Worm (Caenorhabditis elegans) whole organism, young adult: Measurements from ENCODE around the gene F23A7.5.

Experiments
- B0261.1 ChIP-seq: sonication (generic microtip); optimal IDR thresholded peaks from 2 replicates; lab custom pipeline; 2016; ENCODE audit warnings: mild to moderate bottlenecking, missing genetic modification characterization, moderate library complexity, missing compliant biosample characterization
- B0336.3 ChIP-seq: fragments of 200-800 bp; sonication (Bioruptor generic); IDR thresholded peaks from 2 replicates; pipeline ENCODE4 v1.3.6; 2022; ENCODE audit warnings: missing genetic modification characterization, missing compliant biosample characterization
- D2030.7 ChIP-seq: fragments of 200-800 bp; sonication (Bioruptor generic); IDR thresholded peaks from 2 replicates; pipeline ENCODE4 v1.3.6; 2022; ENCODE audit warnings: missing genetic modification reagents, missing genetic modification characterization, missing compliant biosample characterization
- F10E7.11 ChIP-seq: sonication (generic microtip); optimal IDR thresholded peaks from 2 replicates; lab custom pipeline; 2017; ENCODE audit warnings: mild to moderate bottlenecking, missing genetic modification characterization, moderate library complexity, missing compliant biosample characterization
- F22D6.2 ChIP-seq: sonication (generic microtip); optimal IDR thresholded peaks from 2 replicates; lab custom pipeline; 2016; ENCODE audit warnings: mild to moderate bottlenecking, missing genetic modification characterization, missing compliant biosample characterization
- F37B4.10 ChIP-seq: fragments of 200-800 bp; sonication (Bioruptor generic); IDR thresholded peaks from 2 replicates; pipeline ENCODE4 v1.3.6; 2022; ENCODE audit warnings: missing genetic modification characterization, missing compliant biosample characterization
- Y56A3A.18 ChIP-seq: fragments of 200-800 bp; sonication (Bioruptor generic); IDR thresholded peaks from 2 replicates; pipeline ENCODE4 v1.3.6; 2022; ENCODE audit warnings: missing genetic modification reagents, missing genetic modification characterization, missing compliant biosample characterization
- ama-1 ChIP-seq, 3 experiments: fragments of 150-350 bp in 1 of 3; sonication (generic microtip) in 2 of 3; optimal IDR thresholded peaks; 2 replicates each; lab custom pipeline; 2014 to 2018; ENCODE audit warnings: missing biosample characterization in 2 of 3, missing genetic modification characterization in 2 of 3, missing genetic modification reagents in 2 of 3
- atf-7 ChIP-seq: sonication (generic microtip); optimal IDR thresholded peaks from 2 replicates; lab custom pipeline; 2017; ENCODE audit warnings: mild to moderate bottlenecking, missing genetic modification characterization, missing compliant biosample characterization
- attf-5 ChIP-seq: fragments of 200-800 bp; sonication (Bioruptor generic); optimal IDR thresholded peaks from 2 replicates; lab custom pipeline; 2018; ENCODE audit warnings: mild to moderate bottlenecking, missing genetic modification characterization, missing compliant biosample characterization
- cebp-2 ChIP-seq: fragments of 200-800 bp; sonication (Bioruptor generic); IDR thresholded peaks from 2 replicates; pipeline ENCODE4 v1.3.6; 2022; ENCODE audit warnings: missing genetic modification characterization, missing compliant biosample characterization
- ceh-100 ChIP-seq: fragments of 200-800 bp; sonication (Bioruptor generic); IDR thresholded peaks from 2 replicates; pipeline ENCODE4 v1.3.6; 2022; ENCODE audit warnings: missing genetic modification reagents, missing genetic modification characterization, missing compliant biosample characterization
- ceh-79 ChIP-seq: sonication (generic microtip); optimal IDR thresholded peaks from 2 replicates; lab custom pipeline; 2017; ENCODE audit warnings: mild to moderate bottlenecking, missing genetic modification characterization, missing compliant biosample characterization
- chd-7 ChIP-seq: sonication (generic microtip); optimal IDR thresholded peaks from 2 replicates; lab custom pipeline; 2016; ENCODE audit warnings: mild to moderate bottlenecking, missing genetic modification characterization, moderate library complexity, missing compliant biosample characterization
- die-1 ChIP-seq: sonication (generic microtip); optimal IDR thresholded peaks from 2 replicates; lab custom pipeline; 2016; ENCODE audit warnings: missing genotype, mild to moderate bottlenecking, missing genetic modification characterization, missing compliant biosample characterization
- dpl-1 ChIP-seq: fragments of 150-350 bp; optimal IDR thresholded peaks from 2 replicates; lab custom pipeline; 2014; ENCODE audit warnings: missing biosample characterization, missing genetic modification reagents, missing genetic modification characterization
- egrh-3 ChIP-seq: fragments of 200-800 bp; sonication (Bioruptor generic); IDR thresholded peaks from 2 replicates; pipeline ENCODE4 v1.3.6; 2022; ENCODE audit warnings: missing genetic modification reagents, missing genetic modification characterization, missing compliant biosample characterization
- ets-4 ChIP-seq: fragments of 200-800 bp; sonication (Bioruptor generic); optimal IDR thresholded peaks from 2 replicates; lab custom pipeline; 2018; ENCODE audit warnings: mild to moderate bottlenecking, missing genetic modification characterization, missing compliant biosample characterization
- hmg-1.2 ChIP-seq: fragments of 200-800 bp; sonication (Bioruptor generic); IDR thresholded peaks from 2 replicates; pipeline ENCODE4 v1.3.6; 2022; ENCODE audit warnings: missing genetic modification reagents, missing genetic modification characterization, missing compliant biosample characterization
- lag-1 ChIP-seq: fragments of 200-800 bp; sonication (Bioruptor generic); IDR thresholded peaks from 2 replicates; pipeline ENCODE4 v1.3.6; 2022; ENCODE audit warnings: missing genetic modification reagents, missing genetic modification characterization, missing compliant biosample characterization
- let-607 ChIP-seq, 2 experiments: fragments of 200-800 bp in 1 of 2; sonication (Bioruptor generic) in 1 of 2; sonication (generic microtip) in 1 of 2; optimal IDR thresholded peaks; 2 replicates each; lab custom pipeline; 2016 to 2018; ENCODE audit warnings: mild to moderate bottlenecking in 2 of 2, missing compliant biosample characterization in 2 of 2, missing genetic modification characterization in 2 of 2, moderate library complexity in 2 of 2, missing genotype in 1 of 2
- lin-26 ChIP-seq: fragments of 200-800 bp; sonication (Bioruptor generic); IDR thresholded peaks from 2 replicates; pipeline ENCODE4 v1.3.6; 2022; ENCODE audit warnings: missing genetic modification reagents, missing genetic modification characterization, missing compliant biosample characterization
- lin-40 ChIP-seq: sonication (generic microtip); optimal IDR thresholded peaks from 2 replicates; lab custom pipeline; 2016; ENCODE audit warnings: missing genetic modification characterization, mild to moderate bottlenecking, missing compliant biosample characterization, missing genotype, missing genetic modification reagents
- lir-1 ChIP-seq: fragments of 200-800 bp; sonication (Bioruptor generic); conservative IDR thresholded peaks from 2 replicates; pipeline ENCODE4 v1.3.6; 2022; ENCODE audit warnings: missing genetic modification reagents, missing genetic modification characterization, missing compliant biosample characterization
- madf-10 ChIP-seq: sonication (generic microtip); optimal IDR thresholded peaks from 2 replicates; lab custom pipeline; 2016; ENCODE audit warnings: mild to moderate bottlenecking, missing genetic modification characterization, missing compliant biosample characterization
- nfya-2 ChIP-seq: fragments of 200-800 bp; sonication (Bioruptor generic); IDR thresholded peaks from 2 replicates; pipeline ENCODE4 v1.3.6; 2022; ENCODE audit warnings: missing genetic modification reagents, missing genetic modification characterization, missing compliant biosample characterization
- nfyb-1 ChIP-seq: fragments of 200-800 bp; sonication (Bioruptor generic); IDR thresholded peaks from 2 replicates; pipeline ENCODE4 v1.3.6; 2022; ENCODE audit warnings: missing genetic modification reagents, missing genetic modification characterization, missing compliant biosample characterization
- nhr-27 ChIP-seq: fragments of 200-800 bp; sonication (Bioruptor generic); optimal IDR thresholded peaks from 2 replicates; lab custom pipeline; 2018; ENCODE audit warnings: mild to moderate bottlenecking, missing genetic modification characterization, moderate library complexity, missing compliant biosample characterization
- rpc-1 ChIP-seq, 2 experiments: fragments of 150-350 bp in 1 of 2; sonication (generic microtip) in 1 of 2; optimal IDR thresholded peaks; 2 replicates each; lab custom pipeline; 2014 to 2018; ENCODE audit warnings: missing biosample characterization in 1 of 2, missing genetic modification characterization in 1 of 2, missing genetic modification reagents in 1 of 2, missing genotype in 1 of 2
- snpc-1.3 ChIP-seq: sonication (generic microtip); optimal IDR thresholded peaks from 2 replicates; lab custom pipeline; 2017; ENCODE audit warnings: missing genetic modification characterization, mild to moderate bottlenecking, missing compliant biosample characterization, antibody characterized with exemption, moderate library complexity, missing genotype, missing genetic modification reagents; ENCODE audit not compliant: insufficient read depth
- snpc-4 ChIP-seq, 5 experiments: fragments of 150-350 bp in 1 of 5; sonication (generic microtip) in 4 of 5; optimal IDR thresholded peaks; 2 replicates each; lab custom pipeline; 2014 to 2018; ENCODE audit warnings: missing genetic modification characterization in 5 of 5, missing biosample characterization in 3 of 5, antibody characterized with exemption in 2 of 5, mild to moderate bottlenecking in 2 of 5, missing compliant biosample characterization in 2 of 5, missing genotype in 2 of 5, moderate library complexity in 2 of 5, missing genetic modification reagents in 1 of 5
- tbp1 ChIP-seq: fragments of 200-800 bp; sonication (Bioruptor generic); optimal IDR thresholded peaks from 2 replicates; lab custom pipeline; 2018; ENCODE audit warnings: mild to moderate bottlenecking, missing genetic modification characterization, missing compliant biosample characterization
- tbx-9 ChIP-seq: sonication (generic microtip); optimal IDR thresholded peaks from 2 replicates; lab custom pipeline; 2016; ENCODE audit warnings: borderline replicate concordance, missing genetic modification characterization, inconsistent platforms, missing compliant biosample characterization
- tlf-1 ChIP-seq: fragments of 200-800 bp; sonication (Bioruptor generic); optimal IDR thresholded peaks from 2 replicates; lab custom pipeline; 2018; ENCODE audit warnings: mild to moderate bottlenecking, missing genetic modification characterization, missing compliant biosample characterization
- unc-130 ChIP-seq: sonication (generic microtip); optimal IDR thresholded peaks from 2 replicates; lab custom pipeline; 2016; ENCODE audit warnings: missing genetic modification reagents, missing genetic modification characterization, missing compliant biosample characterization
- unc-62 ChIP-seq: fragments of 150-350 bp; optimal IDR thresholded peaks from 2 replicates; lab custom pipeline; 2014; ENCODE audit warnings: missing biosample characterization, missing genetic modification reagents, missing genetic modification characterization
- xnd-1 ChIP-seq: sonication (generic microtip); optimal IDR thresholded peaks from 2 replicates; lab custom pipeline; 2016; ENCODE audit warnings: missing genotype, missing genetic modification reagents, missing genetic modification characterization, missing compliant biosample characterization
- ztf-28 ChIP-seq: fragments of 200-800 bp; sonication (Bioruptor generic); IDR thresholded peaks from 2 replicates; pipeline ENCODE4 v1.3.6; 2022; ENCODE audit warnings: missing genetic modification reagents, missing genetic modification characterization, missing compliant biosample characterization
- ztf-3 ChIP-seq: fragments of 200-800 bp; sonication (Bioruptor generic); optimal IDR thresholded peaks from 2 replicates; lab custom pipeline; 2018; ENCODE audit warnings: mild to moderate bottlenecking, missing genetic modification characterization, missing compliant biosample characterization
- ztf-6 ChIP-seq: fragments of 200-800 bp; sonication (Bioruptor generic); IDR thresholded peaks from 2 replicates; pipeline ENCODE4 v1.3.6; 2022; ENCODE audit warnings: missing genetic modification reagents, missing genetic modification characterization, missing compliant biosample characterization

Gene F23A7.5

ce11 chrX:16208667-16209066 is 20.1 kb upstream of the F23A7.5 start (continued):
- no peak for TF ChIP-seq tlf-1 (GFP tag; lab: Kevin White, UChicago)
- no peak for TF ChIP-seq chd-7 (tag; lab: Kevin White, UChicago)
- peak; percentile 6 for TF ChIP-seq snpc-4 (GFP tag; optimal IDR thresholded peaks at IDR 0.05; lab: Kevin White, UChicago)
- peak in 1 of 4 experiments; percentile 16 for TF ChIP-seq snpc-4 (tag; optimal IDR thresholded peaks at IDR 0.05; lab: Kevin White, UChicago)
- TF ChIP-seq nfya-2 = no peak
- no peak for TF ChIP-seq madf-10 (tag; lab: Kevin White, UChicago)
- TF ChIP-seq unc-130 = no peak
- no peak for TF ChIP-seq dpl-1 (GFP tag; lab: Kevin White, UChicago)
- TF ChIP-seq lir-1 (GFP tag; lab: Robert Waterston, UW) = no peak
- no peak for TF ChIP-seq attf-5 (GFP tag; lab: Kevin White, UChicago)
- TF ChIP-seq xnd-1 = no peak

DNA sequence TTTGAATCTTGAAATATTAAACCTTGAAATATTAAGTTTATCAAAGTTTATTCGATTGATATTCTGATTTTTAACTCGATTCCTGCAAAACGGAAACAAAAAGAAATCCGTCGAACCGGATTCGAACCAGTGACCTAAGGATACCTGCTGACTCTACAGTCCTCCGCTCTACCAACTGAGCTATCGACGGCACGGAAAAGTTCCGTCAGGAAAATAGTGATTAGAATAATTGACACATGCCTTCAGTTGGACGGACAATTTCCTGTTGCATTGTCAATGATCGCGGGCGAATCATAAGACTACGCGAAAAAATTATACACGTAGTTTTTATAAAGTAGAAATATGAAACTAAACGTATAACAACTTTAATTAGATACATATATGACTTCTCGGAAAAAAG is 19.6 kb upstream of the F23A7.5 start:
- TF ChIP-seq cebp-2 = 0 out of 2 replicates have a peak, but pooled peaks have one; percentile 65
- no peak for TF ChIP-seq nfyb-1 (GFP tag; lab: Robert Waterston, UW)
- TF ChIP-seq ztf-28 (GFP tag; lab: Robert Waterston, UW) = no peak
- no peak for TF ChIP-seq ets-4 (GFP tag; lab: Kevin White, UChicago)
- no peak for TF ChIP-seq let-607 (tag; optimal IDR thresholded peaks at IDR 0.05; lab: Kevin White, UChicago)
- no peak for TF ChIP-seq F10E7.11 (tag; lab: Kevin White, UChicago)
- TF ChIP-seq rpc-1 (optimal IDR thresholded peaks at IDR 0.05; lab: Kevin White, UChicago) = no peak
- peak; percentile 60 for TF ChIP-seq rpc-1 (tag; optimal IDR thresholded peaks at IDR 0.05; lab: Kevin White, UChicago)
- TF ChIP-seq lag-1 (GFP tag; lab: Robert Waterston, UW) = no peak
- TF ChIP-seq Y56A3A.18 (GFP tag; lab: Robert Waterston, UW) = no peak
- TF ChIP-seq nhr-27 (tag; lab: Kevin White, UChicago) = no peak
- no peak for TF ChIP-seq B0336.3 (GFP tag; lab: Robert Waterston, UW)
- no peak for TF ChIP-seq F37B4.10
- TF ChIP-seq ztf-6 (GFP tag; lab: Robert Waterston, UW) = no peak
- peak; percentile 5; the same call in 1 of the 2 replicates for TF ChIP-seq hmg-1.2 (GFP tag; lab: Robert Waterston, UW)
- no peak for TF ChIP-seq B0261.1 (tag; lab: Kevin White, UChicago)
- no peak for TF ChIP-seq F22D6.2 (tag; lab: Kevin White, UChicago)
- TF ChIP-seq ceh-100 (GFP tag; lab: Robert Waterston, UW) = no peak
- TF ChIP-seq lin-40 (tag; lab: Kevin White, UChicago) = no peak
- TF ChIP-seq unc-130 = no peak
- no peak for TF ChIP-seq die-1 (tag; lab: Kevin White, UChicago)
- TF ChIP-seq snpc-1.3 = no peak
- no peak for TF ChIP-seq D2030.7
- no peak for TF ChIP-seq ztf-3 (GFP tag; lab: Kevin White, UChicago)
- no peak for TF ChIP-seq egrh-3 (GFP tag; lab: Robert Waterston, UW)
- TF ChIP-seq ama-1 (optimal IDR thresholded peaks at IDR 0.05; lab: Kevin White, UChicago) = no peak
- no peak for TF ChIP-seq ama-1 (GFP tag; optimal IDR thresholded peaks at IDR 0.05; lab: Kevin White, UChicago)
- TF ChIP-seq ceh-79 (tag; lab: Kevin White, UChicago) = no peak
- peak; percentile 28 for TF ChIP-seq lin-26
- no peak for TF ChIP-seq tbx-9
- TF ChIP-seq unc-62 = no peak
- TF ChIP-seq tbp1 (GFP tag; lab: Kevin White, UChicago) = peak; percentile 4
- TF ChIP-seq atf-7 = no peak
